Fruit fly (Drosophila melanogaster) whole organism, embryonic: ENCODE results near the gene CG7945.
A peak's percentile ranks its signal among the peaks of the same experiment; 100 is the strongest.

Experiments
- ATbp ChIP-seq: fragments of 200-800 bp; sonication (Bioruptor generic); optimal IDR thresholded peaks from 2 replicates; lab custom pipeline; 2017; ENCODE audit warnings: missing biosample characterization, mild to moderate bottlenecking, missing genetic modification characterization, missing genetic modification reagents
- CG10366 ChIP-seq: fragments of 200-800 bp; sonication (Bioruptor generic); IDR thresholded peaks from 2 replicates; pipeline ENCODE4 v1.3.6; 2022; ENCODE audit warnings: missing biosample characterization, missing genetic modification characterization
- CG12236 ChIP-seq: fragments of 200-800 bp; sonication (Bioruptor generic); optimal IDR thresholded peaks from 2 replicates; lab custom pipeline; 2016; ENCODE audit warnings: missing biosample characterization, missing genetic modification characterization
- CG13296 ChIP-seq: fragments of 200-800 bp; sonication (Bioruptor generic); optimal IDR thresholded peaks from 3 replicates; lab custom pipeline; 2018; ENCODE audit warnings: missing biosample characterization, mild to moderate bottlenecking, missing genetic modification characterization
- CG13424 ChIP-seq: fragments of 200-800 bp; sonication (Bioruptor generic); optimal IDR thresholded peaks from 2 replicates; lab custom pipeline; 2019; ENCODE audit warnings: missing biosample characterization, mild to moderate bottlenecking, missing genetic modification characterization, moderate library complexity
- CG13624 ChIP-seq: fragments of 200-800 bp; sonication (Bioruptor generic); optimal IDR thresholded peaks from 2 replicates; lab custom pipeline; 2016; ENCODE audit warnings: missing biosample characterization, missing genetic modification characterization
- CG1647 ChIP-seq: fragments of 200-800 bp; sonication (Bioruptor generic); optimal IDR thresholded peaks from 3 replicates; lab custom pipeline; 2016; ENCODE audit warnings: missing biosample characterization, missing genetic modification characterization
- CG17359 ChIP-seq: fragments of 200-800 bp; sonication (Bioruptor generic); optimal IDR thresholded peaks from 3 replicates; lab custom pipeline; 2018; ENCODE audit warnings: missing biosample characterization, mild to moderate bottlenecking, missing genetic modification characterization, moderate library complexity
- CG17829 ChIP-seq: fragments of 200-800 bp; optimal IDR thresholded peaks from 2 replicates; lab custom pipeline; 2019; ENCODE audit warnings: missing biosample characterization, mild to moderate bottlenecking, missing genetic modification characterization, moderate library complexity
- CG1792 ChIP-seq: fragments of 200-800 bp; sonication (Bioruptor generic); optimal IDR thresholded peaks from 2 replicates; lab custom pipeline; 2016; ENCODE audit warnings: missing biosample characterization, missing genetic modification characterization
- CG18476 ChIP-seq: fragments of 200-800 bp; sonication (Bioruptor generic); optimal IDR thresholded peaks from 2 replicates; lab custom pipeline; 2016; ENCODE audit warnings: missing biosample characterization, mild to moderate bottlenecking, missing genetic modification characterization
- CG34376 ChIP-seq: fragments of 200-800 bp; sonication (Bioruptor generic); optimal IDR thresholded peaks from 2 replicates; lab custom pipeline; 2018; ENCODE audit warnings: missing biosample characterization, mild to moderate bottlenecking, missing genetic modification characterization
- CG42726 ChIP-seq: fragments of 200-800 bp; sonication (Bioruptor generic); IDR thresholded peaks from 2 replicates; pipeline ENCODE4 v1.3.6; 2022; ENCODE audit warnings: missing biosample characterization, missing genetic modification characterization; ENCODE audit not compliant: partially characterized antibody
- CG4328 ChIP-seq: fragments of 200-800 bp; sonication (Bioruptor generic); optimal IDR thresholded peaks from 3 replicates; lab custom pipeline; 2017; ENCODE audit warnings: missing biosample characterization, missing genetic modification reagents, missing genetic modification characterization
- CG6689 ChIP-seq: fragments of 200-800 bp; sonication (Bioruptor generic); IDR thresholded peaks from 2 replicates; pipeline ENCODE4 v1.3.6; 2022; ENCODE audit warnings: missing biosample characterization, missing genetic modification characterization
- CG6791 ChIP-seq: fragments of 200-800 bp; sonication (Bioruptor generic); IDR thresholded peaks from 3 replicates; pipeline ENCODE4 v1.3.6; 2022; ENCODE audit warnings: missing biosample characterization, missing genetic modification characterization; ENCODE audit not compliant: partially characterized antibody
- CG7271 ChIP-seq: fragments of 200-800 bp; sonication (Bioruptor generic); optimal IDR thresholded peaks from 2 replicates; lab custom pipeline; 2018; ENCODE audit warnings: missing biosample characterization, mild to moderate bottlenecking, missing genetic modification characterization, moderate library complexity
- CG8359 ChIP-seq: fragments of 200-800 bp; sonication (Bioruptor generic); optimal IDR thresholded peaks from 2 replicates; lab custom pipeline; 2017; ENCODE audit warnings: missing biosample characterization, mild to moderate bottlenecking, missing genetic modification characterization, borderline replicate concordance
- CG8388 ChIP-seq: fragments of 200-800 bp; sonication (Bioruptor generic); optimal IDR thresholded peaks from 2 replicates; lab custom pipeline; 2019; ENCODE audit warnings: missing biosample characterization, mild to moderate bottlenecking, missing genetic modification characterization, moderate library complexity
- CG9727 ChIP-seq: fragments of 200-800 bp; sonication (Bioruptor generic); optimal IDR thresholded peaks from 3 replicates; lab custom pipeline; 2017; ENCODE audit warnings: missing biosample characterization, mild to moderate bottlenecking, missing genetic modification characterization
- CG9817 ChIP-seq: fragments of 200-800 bp; sonication (Bioruptor generic); optimal IDR thresholded peaks from 2 replicates; lab custom pipeline; 2018; ENCODE audit warnings: missing biosample characterization, mild to moderate bottlenecking, missing genetic modification characterization, moderate library complexity
- Dbx ChIP-seq: fragments of 200-800 bp; sonication (Bioruptor generic); IDR thresholded peaks from 3 replicates; pipeline ENCODE4 v1.3.6; 2022; ENCODE audit warnings: missing biosample characterization, missing genetic modification characterization
- Dek ChIP-seq: fragments of 200-800 bp; sonication (Bioruptor generic); optimal IDR thresholded peaks from 3 replicates; lab custom pipeline; 2019; ENCODE audit warnings: missing biosample characterization, mild to moderate bottlenecking, missing genetic modification characterization, moderate library complexity
- E2f1 ChIP-seq: fragments of 200-800 bp; sonication (Bioruptor generic); IDR thresholded peaks from 2 replicates; pipeline ENCODE4 v1.3.6; 2022; ENCODE audit warnings: missing biosample characterization, missing genetic modification characterization
- Fer2 ChIP-seq: fragments of 200-800 bp; sonication (Bioruptor generic); optimal IDR thresholded peaks from 2 replicates; lab custom pipeline; 2018; ENCODE audit warnings: missing biosample characterization, mild to moderate bottlenecking, missing genetic modification characterization, moderate library complexity
- HLHmδ ChIP-seq: fragments of 200-800 bp; sonication (Bioruptor generic); optimal IDR thresholded peaks from 2 replicates; lab custom pipeline; 2018; ENCODE audit warnings: missing biosample characterization, mild to moderate bottlenecking, missing genetic modification characterization, moderate library complexity
- Oli ChIP-seq: fragments of 200-800 bp; sonication (Bioruptor generic); optimal IDR thresholded peaks from 2 replicates; lab custom pipeline; 2018; ENCODE audit warnings: missing biosample characterization, mild to moderate bottlenecking, missing genetic modification characterization, moderate library complexity
- Rfx ChIP-seq: fragments of 200-800 bp; sonication (Bioruptor generic); IDR thresholded peaks from 2 replicates; pipeline ENCODE4 v1.3.6; 2022; ENCODE audit warnings: missing biosample characterization, missing genetic modification characterization
- Sry-β ChIP-seq: fragments of 200-800 bp; sonication (Bioruptor generic); optimal IDR thresholded peaks from 2 replicates; lab custom pipeline; 2018; ENCODE audit warnings: missing biosample characterization, mild to moderate bottlenecking, missing genetic modification characterization, moderate library complexity
- Ssrp ChIP-seq: fragments of 200-800 bp; sonication (Bioruptor generic); optimal IDR thresholded peaks from 2 replicates; lab custom pipeline; 2018; ENCODE audit warnings: missing biosample characterization, mild to moderate bottlenecking, missing genetic modification characterization, moderate library complexity
- Stat92E ChIP-seq, 3 experiments: fragments of >200 bp in 2 of 3; fragments of 200-800 bp in 1 of 3; sonication (Bioruptor generic) in 1 of 3; optimal IDR thresholded peaks; 2 replicates each; lab custom pipeline; 2017 to 2019; ENCODE audit warnings: missing biosample characterization in 3 of 3, missing genetic modification characterization in 3 of 3, mild to moderate bottlenecking in 1 of 3, moderate library complexity in 1 of 3
- ara ChIP-seq: fragments of 200-800 bp; sonication (Bioruptor generic); IDR thresholded peaks from 2 replicates; pipeline ENCODE4 v1.3.6; 2022; ENCODE audit warnings: missing biosample characterization, missing genetic modification characterization
- ci ChIP-seq: fragments of 200-800 bp; sonication (Bioruptor generic); IDR thresholded peaks from 3 replicates; pipeline ENCODE4 v1.3.6; 2022; ENCODE audit warnings: missing biosample characterization, missing genetic modification characterization
- dan ChIP-seq: fragments of 200-800 bp; sonication (Bioruptor generic); IDR thresholded peaks from 2 replicates; pipeline ENCODE4 v1.3.6; 2022; ENCODE audit warnings: missing biosample characterization, missing genetic modification characterization
- disco-r ChIP-seq: fragments of 200-800 bp; sonication (Bioruptor generic); optimal IDR thresholded peaks from 2 replicates; lab custom pipeline; 2016; ENCODE audit warnings: missing biosample characterization, missing genetic modification characterization
- dmrt11E ChIP-seq: fragments of 200-800 bp; sonication (Bioruptor generic); optimal IDR thresholded peaks from 3 replicates; lab custom pipeline; 2018; ENCODE audit warnings: missing biosample characterization, mild to moderate bottlenecking, missing genetic modification characterization, moderate library complexity
- gce ChIP-seq: fragments of 200-800 bp; sonication (Bioruptor generic); IDR thresholded peaks from 3 replicates; pipeline ENCODE4 v1.3.6; 2022; ENCODE audit warnings: missing biosample characterization, missing genetic modification characterization
- gcm ChIP-seq: fragments of 200-800 bp; sonication (Bioruptor generic); optimal IDR thresholded peaks from 2 replicates; lab custom pipeline; 2019; ENCODE audit warnings: missing biosample characterization, mild to moderate bottlenecking, missing genetic modification characterization, moderate library complexity
- grn ChIP-seq: fragments of 200-800 bp; sonication (Bioruptor generic); optimal IDR thresholded peaks from 3 replicates; lab custom pipeline; 2017; ENCODE audit warnings: missing biosample characterization, missing genetic modification characterization
- hkb ChIP-seq, 2 experiments: fragments of 200-800 bp in 1 of 2; fragments of >200 bp in 1 of 2; sonication (Bioruptor generic) in 1 of 2; IDR thresholded peaks in 1 of 2; optimal IDR thresholded peaks in 1 of 2; 2 replicates each; pipeline versions ENCODE4 v1.3.6 to Lab custom; 2017 to 2022; ENCODE audit warnings: missing biosample characterization in 1 of 2, missing genetic modification characterization in 1 of 2
- jumu ChIP-seq: fragments of 200-800 bp; sonication (Bioruptor generic); optimal IDR thresholded peaks from 3 replicates; lab custom pipeline; 2016; ENCODE audit warnings: missing biosample characterization, missing genetic modification characterization
- kni ChIP-seq: fragments of 200-800 bp; sonication (Bioruptor generic); optimal IDR thresholded peaks from 3 replicates; lab custom pipeline; 2017; ENCODE audit warnings: mild to moderate bottlenecking, missing biosample characterization, missing genetic modification reagents, missing genetic modification characterization
- knrl ChIP-seq: fragments of 200-800 bp; sonication (Bioruptor generic); IDR thresholded peaks from 3 replicates; pipeline ENCODE4 v1.3.6; 2022; ENCODE audit warnings: missing biosample characterization, missing genetic modification characterization; ENCODE audit not compliant: partially characterized antibody
- sc ChIP-seq, 3 experiments: fragments of >200 bp in 2 of 3; fragments of 200-800 bp in 1 of 3; sonication (Bioruptor generic) in 1 of 3; optimal IDR thresholded peaks; 2 replicates in 2 of 3; 3 replicates in 1 of 3; lab custom pipeline; 2017; ENCODE audit warnings: mild to moderate bottlenecking in 1 of 3, missing biosample characterization in 1 of 3, missing genetic modification characterization in 1 of 3, missing genetic modification reagents in 1 of 3
- slbo ChIP-seq: fragments of 200-800 bp; sonication (Bioruptor generic); IDR thresholded peaks from 2 replicates; pipeline ENCODE4 v1.3.6; 2022; ENCODE audit warnings: missing biosample characterization, missing genetic modification characterization
- tgo ChIP-seq: fragments of 200-800 bp; sonication (Bioruptor generic); IDR thresholded peaks from 3 replicates; pipeline ENCODE4 v1.3.6; 2022; ENCODE audit warnings: missing biosample characterization, missing genetic modification characterization
- trem ChIP-seq: fragments of 200-800 bp; optimal IDR thresholded peaks from 3 replicates; lab custom pipeline; 2019; ENCODE audit warnings: missing biosample characterization, mild to moderate bottlenecking, missing genetic modification characterization, moderate library complexity
- twi ChIP-seq: fragments of 200-800 bp; optimal IDR thresholded peaks from 2 replicates; lab custom pipeline; 2019; ENCODE audit warnings: missing biosample characterization, mild to moderate bottlenecking, missing genetic modification characterization, moderate library complexity

The CG7945 gene

DNA sequence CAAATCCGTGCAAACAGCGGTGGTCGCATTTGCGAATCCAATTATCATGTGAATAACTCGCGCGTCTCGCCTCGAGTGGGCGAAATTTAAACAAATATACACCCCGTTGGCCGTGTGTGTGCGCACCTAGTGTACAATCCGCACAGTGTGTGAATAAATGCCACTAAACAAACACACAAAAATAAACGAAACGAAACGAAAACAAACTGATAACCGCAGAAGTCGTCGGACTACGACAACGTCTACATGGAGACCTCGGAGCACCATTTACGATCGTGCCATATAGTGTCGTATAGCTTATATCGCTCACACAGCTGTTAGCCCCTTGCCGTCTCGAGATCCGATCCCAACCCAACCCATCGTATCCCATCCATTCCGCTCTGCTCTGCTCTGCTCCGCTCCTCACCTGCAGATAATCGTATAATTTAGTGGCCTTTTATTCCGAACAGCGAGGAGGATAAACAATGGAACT, 42.6 kb upstream of the CG7945 start (continued):
- TF ChIP-seq gcm (GFP tag; lab: Kevin White, UChicago) (peak; percentile 55), dmrt11E (tag; lab: Kevin White, UChicago) (peak; percentile 4), ci (GFP tag; lab: Robert Waterston, UW) (peak; percentile 89), CG13424 (tag; lab: Kevin White, UChicago) (peak; percentile 64), ara (peak; percentile 31; the same call in 1 of the 2 replicates), Dek (peak; percentile 41), Ssrp (tag; lab: Kevin White, UChicago) (no peak), trem (tag; lab: Kevin White, UChicago) (no peak), CG9817 (tag; lab: Kevin White, UChicago) (peak; percentile 36), Fer2 (tag; lab: Kevin White, UChicago) (peak; percentile 59), twi (tag; lab: Kevin White, UChicago) (peak; percentile 3), Oli (tag; lab: Kevin White, UChicago) (peak; percentile 51), dan (GFP tag; lab: Robert Waterston, UW) (no peak), CG8388 (GFP tag; lab: Kevin White, UChicago) (peak; percentile 63), CG6791 (GFP tag; lab: Robert Waterston, UW) (peak; percentile 38), CG13624 (peak; percentile 38), CG17359 (tag; lab: Kevin White, UChicago) (no peak), gce (no peak), CG4328 (GFP tag; lab: Kevin White, UChicago) (peak; percentile 80), CG42726 (no peak), CG18476 (GFP tag; lab: Kevin White, UChicago) (peak; percentile 51), CG8359 (GFP tag; lab: Kevin White, UChicago) (peak; percentile 42), kni (GFP tag; lab: Kevin White, UChicago) (peak; percentile 85), sc (optimal IDR thresholded peaks at IDR 0.05; lab: Kevin White, UChicago) (no peak), sc (GFP tag; optimal IDR thresholded peaks at IDR 0.05; lab: Kevin White, UChicago) (no peak), CG6689 (peak; percentile 44; the same call in 1 of the 2 replicates), tgo (GFP tag; lab: Robert Waterston, UW) (peak; percentile 30; the same call in 1 of the 3 replicates), CG34376 (peak; percentile 86), Dbx (GFP tag; lab: Robert Waterston, UW) (peak; percentile 68; the same call in 2 of the 3 replicates), grn (GFP tag; lab: Kevin White, UChicago) (no peak), CG9727 (GFP tag; lab: Kevin White, UChicago) (peak; percentile 68), CG1647 (peak; percentile 30), slbo (GFP tag; lab: Robert Waterston, UW) (0 out of 2 replicates have a peak, but pooled peaks have one; percentile 14), CG12236 (GFP tag; lab: Kevin White, UChicago) (peak; percentile 25), CG17829 (tag; lab: Kevin White, UChicago) (peak; percentile 21), ATbp (peak; percentile 88), disco-r (GFP tag; lab: Kevin White, UChicago) (peak; percentile 2), CG7271 (peak; percentile 49), E2f1 (peak; percentile 57; the same call in 1 of the 2 replicates), HLHmδ (peak; percentile 77), CG13296 (GFP tag; lab: Kevin White, UChicago) (peak; percentile 92), CG10366 (GFP tag; lab: Robert Waterston, UW) (0 out of 2 replicates have a peak, but pooled peaks have one; percentile 37), Sry-β (no peak), Stat92E (GFP tag; optimal IDR thresholded peaks at IDR 0.05; lab: Kevin White, UChicago) (no peak), hkb (optimal IDR thresholded peaks at IDR 0.05; lab: Kevin White, UChicago) (no peak), hkb (GFP tag; IDR thresholded peaks at IDR 0.05; lab: Robert Waterston, UW) (peak; percentile 59), jumu (GFP tag; lab: Kevin White, UChicago) (peak; percentile 42), knrl (GFP tag; lab: Robert Waterston, UW) (no peak), CG1792 (peak; percentile 28), Rfx (GFP tag; lab: Robert Waterston, UW) (peak; percentile 60; the same call in 1 of the 2 replicates)
